Worm (Caenorhabditis elegans) whole organism, L1 larva: ENCODE results near the gene R07A4.4.

ENCODE experiments used
- F16B12.6 ChIP-seq: fragments of 150-350 bp; optimal IDR thresholded peaks from 2 replicates; lab custom pipeline; 2014; ENCODE audit warnings: missing biosample characterization, missing genetic modification characterization
- aha-1 ChIP-seq: fragments of 150-350 bp; optimal IDR thresholded peaks from 2 replicates; lab custom pipeline; 2014; ENCODE audit warnings: missing biosample characterization, missing genetic modification characterization
- ama-1 ChIP-seq: fragments of 150-350 bp; optimal IDR thresholded peaks from 2 replicates; lab custom pipeline; 2014
- ceh-90 ChIP-seq: sonication (generic microtip); optimal IDR thresholded peaks from 2 replicates; lab custom pipeline; 2016; ENCODE audit warnings: missing genetic modification characterization, missing compliant biosample characterization
- elt-2 ChIP-seq: sonication (generic microtip); optimal IDR thresholded peaks from 2 replicates; lab custom pipeline; 2016; ENCODE audit warnings: missing genetic modification characterization, mild to moderate bottlenecking, inconsistent platforms, missing compliant biosample characterization, missing genetic modification reagents
- ets-5 ChIP-seq: fragments of 200-800 bp; sonication (Bioruptor generic); IDR thresholded peaks from 2 replicates; pipeline ENCODE4 v1.3.6; 2022; ENCODE audit warnings: missing genetic modification characterization, missing compliant biosample characterization
- hpl-2 ChIP-seq: fragments of 150-350 bp; optimal IDR thresholded peaks from 2 replicates; lab custom pipeline; 2014; ENCODE audit warnings: missing biosample characterization, missing genetic modification reagents, missing genetic modification characterization
- lin-14 ChIP-seq: fragments of 200-800 bp; sonication (Bioruptor generic); optimal IDR thresholded peaks from 2 replicates; lab custom pipeline; 2018; ENCODE audit warnings: mild to moderate bottlenecking, missing genetic modification characterization, moderate library complexity, missing compliant biosample characterization
- lin-39 ChIP-seq: fragments of 150-350 bp; optimal IDR thresholded peaks from 2 replicates; lab custom pipeline; 2014; ENCODE audit warnings: missing biosample characterization, missing genetic modification reagents, missing genetic modification characterization
- mep-1 ChIP-seq: fragments of 150-350 bp; optimal IDR thresholded peaks from 2 replicates; lab custom pipeline; 2014; ENCODE audit warnings: missing biosample characterization, missing genetic modification characterization
- nhr-76 ChIP-seq: sonication (generic microtip); optimal IDR thresholded peaks from 2 replicates; lab custom pipeline; 2017; ENCODE audit warnings: missing biosample characterization, missing genetic modification characterization
- nhr-77 ChIP-seq: fragments of 150-350 bp; optimal IDR thresholded peaks from 2 replicates; lab custom pipeline; 2014; ENCODE audit warnings: missing biosample characterization, missing genetic modification characterization
- nhr-84 ChIP-seq: sonication (generic microtip); optimal IDR thresholded peaks from 2 replicates; lab custom pipeline; 2017; ENCODE audit warnings: missing biosample characterization, missing genetic modification characterization
- rnt-1 ChIP-seq: sonication (generic microtip); optimal IDR thresholded peaks from 2 replicates; lab custom pipeline; 2016; ENCODE audit warnings: mild to moderate bottlenecking, missing genetic modification characterization, moderate library complexity, missing compliant biosample characterization
- sox-4 ChIP-seq: sonication (generic microtip); optimal IDR thresholded peaks from 2 replicates; lab custom pipeline; 2016; ENCODE audit warnings: missing genetic modification characterization, missing compliant biosample characterization
- swsn-7 ChIP-seq: sonication (generic microtip); optimal IDR thresholded peaks from 2 replicates; lab custom pipeline; 2016; ENCODE audit warnings: missing genetic modification characterization, missing compliant biosample characterization
- unc-130 ChIP-seq: fragments of 150-350 bp; optimal IDR thresholded peaks from 2 replicates; lab custom pipeline; 2017; ENCODE audit warnings: missing biosample characterization, missing genetic modification characterization, inconsistent platforms
- ztf-11 ChIP-seq, 2 experiments: sonication (generic microtip); optimal IDR thresholded peaks; 2 replicates each; lab custom pipeline; 2016 to 2017; ENCODE audit warnings: missing genetic modification characterization in 2 of 2, missing biosample characterization in 1 of 2, missing compliant biosample characterization in 1 of 2

R07A4.4 gene

ce11 chrX:10711769-10712168 lies 45.7 kb downstream of the R07A4.4 start, which contains the start of gene rhgf-1:
rhgf-1 (minus strand) TSS chrX:10711869.
- TF ChIP-seq ets-5 (GFP tag; lab: Robert Waterston, UW) = no peak
- no peak for TF ChIP-seq lin-14 (GFP tag; lab: Kevin White, UChicago)
- no peak for TF ChIP-seq sox-4
- TF ChIP-seq nhr-76 (tag; lab: Kevin White, UChicago) = no peak
- no peak for TF ChIP-seq nhr-84 (tag; lab: Kevin White, UChicago)
- no peak for TF ChIP-seq unc-130 (tag; lab: Kevin White, UChicago)
- TF ChIP-seq ama-1 (lab: Kevin White, UChicago) = no peak
- no peak for TF ChIP-seq rnt-1 (tag; lab: Kevin White, UChicago)
- TF ChIP-seq nhr-77 (tag; lab: Kevin White, UChicago) = no peak
- TF ChIP-seq elt-2 (tag; lab: Kevin White, UChicago) = no peak
- TF ChIP-seq aha-1 (tag; lab: Kevin White, UChicago) = no peak
- TF ChIP-seq ztf-11 (tag; optimal IDR thresholded peaks at IDR 0.05; lab: Kevin White, UChicago) = no peak
- no peak for TF ChIP-seq F16B12.6
- TF ChIP-seq mep-1 (tag; lab: Kevin White, UChicago) = no peak
- no peak for TF ChIP-seq ceh-90 (tag; lab: Kevin White, UChicago)

- TF ChIP-seq lin-39 (tag; lab: Kevin White, UChicago) (no peak), hpl-2 (no peak), swsn-7 (tag; lab: Kevin White, UChicago) (no peak)
- TF ChIP-seq, all 84 proteins: peak for 0
Measured at ce11 chrX:10704329-10704728, 53.2 kb downstream of the R07A4.4 start.
